Worm (Caenorhabditis elegans) whole organism, L4 larva: Measurements from ENCODE around the gene rfl-1.

Experiments used
- nhr-42 ChIP-seq: fragments of 200-800 bp; sonication (Bioruptor generic); IDR thresholded peaks from 2 replicates; pipeline ENCODE4 v1.3.6; 2022; ENCODE audit warnings: missing genetic modification characterization, missing compliant biosample characterization
- snpc-4 ChIP-seq: fragments of 150-350 bp; optimal IDR thresholded peaks from 2 replicates; lab custom pipeline; 2014; ENCODE audit warnings: missing biosample characterization, missing genetic modification characterization
- zfp-2 ChIP-seq: sonication (generic microtip); optimal IDR thresholded peaks from 2 replicates; lab custom pipeline; 2016; ENCODE audit warnings: mild to moderate bottlenecking, missing genetic modification characterization, missing compliant biosample characterization

- TF ChIP-seq snpc-4 (tag; lab: Kevin White, UChicago), result no peak
- no peak for TF ChIP-seq zfp-2
- no peak for TF ChIP-seq nhr-42
Observed at ce11 chrIII:7008836-7009235, 12.2 kb upstream of the rfl-1 start, which contains the start of gene lgc-38.
